Worm (Caenorhabditis elegans) whole organism, L3 larva: ENCODE results near the gene C50E3.11.

Experiments used
- aly-2 ChIP-seq: fragments of 150-350 bp; optimal IDR thresholded peaks from 2 replicates; lab custom pipeline; 2014; ENCODE audit warnings: missing biosample characterization, missing genetic modification characterization
- ceh-82 ChIP-seq: fragments of 150-350 bp; optimal IDR thresholded peaks from 2 replicates; lab custom pipeline; 2014; ENCODE audit warnings: missing biosample characterization, missing genetic modification characterization
- daf-12 ChIP-seq: fragments of 150-350 bp; optimal IDR thresholded peaks from 2 replicates; lab custom pipeline; 2014; ENCODE audit warnings: missing biosample characterization, missing genetic modification reagents, missing genetic modification characterization
- elt-3 ChIP-seq, 3 experiments: fragments of 150-350 bp in 1 of 3; sonication (generic microtip) in 2 of 3; optimal IDR thresholded peaks; 2 replicates in 2 of 3; 4 replicates in 1 of 3; lab custom pipeline; 2014 to 2017; ENCODE audit warnings: missing biosample characterization in 3 of 3, missing genetic modification characterization in 3 of 3
- mdl-1 ChIP-seq: fragments of 150-350 bp; optimal IDR thresholded peaks from 2 replicates; lab custom pipeline; 2014; ENCODE audit warnings: missing biosample characterization, missing genetic modification characterization
- nhr-11 ChIP-seq: fragments of 150-350 bp; optimal IDR thresholded peaks from 2 replicates; lab custom pipeline; 2014; ENCODE audit warnings: missing biosample characterization, missing genetic modification characterization
- pqm-1 ChIP-seq: fragments of 150-350 bp; optimal IDR thresholded peaks from 2 replicates; lab custom pipeline; 2017; ENCODE audit warnings: missing biosample characterization, missing genetic modification characterization, inconsistent platforms
- skn-1 ChIP-seq: fragments of 150-350 bp; optimal IDR thresholded peaks from 2 replicates; lab custom pipeline; 2014; ENCODE audit warnings: missing biosample characterization, missing genetic modification characterization
- snpc-4 ChIP-seq: fragments of 150-350 bp; optimal IDR thresholded peaks from 2 replicates; lab custom pipeline; 2014; ENCODE audit warnings: missing biosample characterization, missing genetic modification characterization

- no peak for TF ChIP-seq snpc-4 (tag; lab: Kevin White, UChicago)
- no peak for TF ChIP-seq ceh-82 (tag; lab: Kevin White, UChicago)
- no peak for TF ChIP-seq mdl-1 (tag; lab: Kevin White, UChicago)
- no peak for TF ChIP-seq elt-3 (tag; optimal IDR thresholded peaks at IDR 0.05; lab: Kevin White, UChicago)
- TF ChIP-seq daf-12 (tag; lab: Kevin White, UChicago) = no peak
- TF ChIP-seq skn-1 (tag; lab: Kevin White, UChicago) = no peak
- TF ChIP-seq aly-2 (tag; lab: Kevin White, UChicago) = no peak
- TF ChIP-seq nhr-11 (tag; lab: Kevin White, UChicago) = no peak
- no peak for TF ChIP-seq pqm-1
Observed at ce11 chrV:7641718-7642117, 38.4 kb upstream of the C50E3.11 start.
